Worm (Caenorhabditis elegans) whole organism, L4/young adult: Measurements from ENCODE around the gene F31D5.2.

Experiments used
- W03F9.2 ChIP-seq: fragments of 150-350 bp; optimal IDR thresholded peaks from 2 replicates; lab custom pipeline; 2014; ENCODE audit warnings: missing biosample characterization, missing genetic modification characterization
- dao-5 ChIP-seq: sonication (generic microtip); optimal IDR thresholded peaks from 2 replicates; lab custom pipeline; 2016; ENCODE audit warnings: missing genotype, missing genetic modification characterization, moderate library complexity, missing compliant biosample characterization
- him-1 ChIP-seq: sonication (generic microtip); optimal IDR thresholded peaks from 2 replicates; lab custom pipeline; 2016; ENCODE audit warnings: missing genotype, missing genetic modification reagents, missing genetic modification characterization, missing compliant biosample characterization

DNA sequence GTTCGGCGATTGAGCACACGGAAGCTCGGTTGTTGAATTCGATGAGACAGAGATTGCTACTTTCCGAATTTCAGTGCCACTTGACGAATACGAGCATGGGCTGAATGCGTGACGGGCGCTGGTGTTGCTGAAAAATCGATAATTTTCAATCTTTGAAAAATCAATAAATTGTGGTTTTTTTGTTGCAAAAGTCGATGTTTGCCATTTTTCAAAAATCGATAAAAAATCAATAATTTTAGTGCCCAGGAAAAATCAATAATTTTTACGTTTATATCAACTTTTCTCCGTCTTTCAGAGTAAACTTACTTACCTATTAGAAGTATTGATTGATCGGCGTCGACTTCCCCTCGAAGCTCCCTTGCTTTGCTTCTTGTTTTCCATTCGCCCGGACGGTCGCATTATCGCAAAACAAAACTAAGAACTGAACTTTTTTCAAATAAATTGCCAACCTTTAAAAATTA is 41.2 kb downstream of the F31D5.2 start, which contains the start of gene C16A11.7:
- TF ChIP-seq W03F9.2 (no peak), him-1 (no peak), dao-5 (no peak)
